Fruit fly (Drosophila melanogaster): ENCODE results near the gene Top1.
A peak's percentile ranks its signal among the peaks of the same experiment; 100 is the strongest.

Gene Top1

DNA sequence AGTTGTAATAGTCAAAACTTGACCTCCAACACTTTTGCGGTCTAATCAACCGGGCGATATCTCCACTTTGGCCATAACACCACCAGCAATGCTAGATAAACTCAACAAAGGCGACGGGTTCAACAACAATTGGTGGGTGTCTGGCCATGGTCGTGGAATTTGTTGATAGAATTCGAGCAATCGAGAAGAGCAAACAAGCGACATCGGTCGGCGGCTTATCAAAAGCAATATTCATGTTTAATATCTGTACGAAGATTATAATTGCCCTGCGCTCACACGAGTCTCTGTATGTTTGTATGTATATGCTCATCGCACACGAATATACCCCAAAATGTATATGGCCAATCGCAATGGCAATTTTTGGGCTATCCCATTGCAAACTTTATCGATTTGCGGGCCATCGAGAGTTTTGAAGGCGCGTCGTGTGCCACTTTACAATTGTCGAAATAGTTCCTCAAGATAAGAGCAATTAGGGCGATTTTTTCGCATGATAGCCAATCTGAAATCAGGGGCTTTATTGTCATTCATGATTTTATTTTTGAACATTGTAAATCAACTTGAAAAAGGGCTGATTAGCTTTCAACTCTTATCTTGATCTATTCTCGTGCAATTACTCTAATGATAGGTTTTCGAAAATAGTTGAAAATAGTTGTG lies 11.7 kb upstream of the Top1 start (continued):
- TF ChIP-seq CG2678 (tag; optimal IDR thresholded peaks at IDR 0.05) (peak; percentile 8), grn (GFP tag; optimal IDR thresholded peaks at IDR 0.05) (peak; percentile 55), CG34376 (GFP tag; optimal IDR thresholded peaks at IDR 0.05) (peak; percentile 43), Hmx (GFP tag; optimal IDR thresholded peaks at IDR 0.05) (no peak), CG30403 (GFP tag; optimal IDR thresholded peaks at IDR 0.05) (no peak), CG11695 (GFP tag; IDR thresholded peaks at IDR 0.05) (no peak), CG7928 (GFP tag; optimal IDR thresholded peaks at IDR 0.05) (no peak), sob (GFP tag; IDR thresholded peaks at IDR 0.05) (0 out of 2 replicates have a peak, but pooled peaks have one; percentile 20)

DNA sequence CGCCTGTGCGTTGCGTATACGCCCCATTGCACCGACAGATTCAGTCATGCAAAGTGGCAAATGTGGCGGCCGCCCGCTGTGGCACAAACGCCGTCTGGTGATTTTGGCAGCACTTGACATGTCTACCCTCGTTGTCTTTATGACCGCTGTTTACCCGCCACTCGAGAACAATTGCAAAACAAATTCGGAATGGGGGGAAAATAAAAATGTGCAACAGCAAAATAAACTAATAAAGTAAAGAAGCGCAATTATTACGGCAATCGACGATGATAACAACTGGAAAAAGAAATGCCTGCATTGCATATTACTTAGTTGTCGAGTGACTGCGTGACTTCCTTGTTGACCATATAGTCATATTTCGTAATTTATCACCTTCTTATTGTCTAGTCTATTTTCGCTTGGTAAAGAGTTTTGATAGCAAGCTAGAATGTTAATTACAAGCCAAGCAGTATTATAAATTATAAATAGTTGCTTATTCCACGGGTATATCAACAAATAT lies 10.8 kb upstream of the Top1 start:
- TF ChIP-seq Drgx (GFP tag; IDR thresholded peaks at IDR 0.05) (0 out of 2 replicates have a peak, but pooled peaks have one; percentile 19), CG32767 (GFP tag; IDR thresholded peaks at IDR 0.05) (no peak)

DNA sequence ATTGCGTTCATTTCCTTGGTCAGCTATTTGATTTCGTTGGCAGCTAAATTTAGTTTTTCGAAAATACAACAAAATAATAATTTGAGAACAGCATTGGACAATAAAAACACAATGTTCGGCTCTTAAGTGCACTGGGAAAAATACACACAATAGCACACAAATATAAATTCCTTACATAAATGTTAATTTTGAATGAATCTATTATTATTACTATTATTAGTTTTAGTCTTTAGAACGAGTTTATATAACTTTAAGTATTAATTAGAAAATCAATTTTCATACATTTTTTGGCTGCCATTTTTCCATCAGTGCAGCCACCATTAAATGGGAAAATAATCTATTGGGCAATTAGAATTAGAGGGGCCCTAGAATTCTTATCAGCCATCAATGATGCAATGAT lies 9.4 kb upstream of the Top1 start:
- TF ChIP-seq H15 (GFP tag; IDR thresholded peaks at IDR 0.05) (no peak), CG17361 (GFP tag; IDR thresholded peaks at IDR 0.05) (0 out of 3 replicates have a peak, but pooled peaks have one; percentile 30), CoRest (tag; optimal IDR thresholded peaks at IDR 0.05) (peak; percentile 24), CG17359 (tag; optimal IDR thresholded peaks at IDR 0.05) (peak; percentile 20), PHDP (tag; optimal IDR thresholded peaks at IDR 0.05) (peak; percentile 31), CG9932 (GFP tag; IDR thresholded peaks at IDR 0.05) (no peak), CG33213 (GFP tag; optimal IDR thresholded peaks at IDR 0.05) (no peak), Ada2b (GFP tag; IDR thresholded peaks at IDR 0.05) (peak; percentile 42; the same call in 1 of the 2 replicates), dm (GFP tag; optimal IDR thresholded peaks at IDR 0.05) (no peak), dysf (GFP tag; IDR thresholded peaks at IDR 0.05) (peak; percentile 42; the same call in 2 of the 3 replicates), Blimp-1 (GFP tag; optimal IDR thresholded peaks at IDR 0.05) (peak; percentile 24), slbo (GFP tag; IDR thresholded peaks at IDR 0.05) (peak; percentile 12; the same call in 1 of the 2 replicates), CG1024 (GFP tag; IDR thresholded peaks at IDR 0.05) (no peak), CG11504 (tag; optimal IDR thresholded peaks at IDR 0.05) (peak; percentile 52), grau (tag; optimal IDR thresholded peaks at IDR 0.05) (peak; percentile 39), CG18262 (tag; optimal IDR thresholded peaks at IDR 0.05) (peak; percentile 1), CG8388 (GFP tag; optimal IDR thresholded peaks at IDR 0.05) (peak; percentile 3), Abd-B (GFP tag; optimal IDR thresholded peaks at IDR 0.05) (peak; percentile 53), Ptx1 (GFP tag; IDR thresholded peaks at IDR 0.05) (peak; percentile 43; the same call in 1 of the 2 replicates), ewg (GFP tag; optimal IDR thresholded peaks at IDR 0.05) (no peak), dpn (GFP tag; optimal IDR thresholded peaks at IDR 0.05) (peak in 1 of 2 experiments; percentile 6), CG13424 (tag; optimal IDR thresholded peaks at IDR 0.05) (peak; percentile 36), phol (tag; optimal IDR thresholded peaks at IDR 0.05) (peak; percentile 6), Meics (GFP tag; optimal IDR thresholded peaks at IDR 0.05) (peak; percentile 16), Xbp1 (GFP tag; optimal IDR thresholded peaks at IDR 0.05) (peak; percentile 17), hkb (optimal IDR thresholded peaks at IDR 0.05) (no peak), hkb (GFP tag; IDR thresholded peaks at IDR 0.05) (peak; percentile 30; the same call in 1 of the 2 replicates), CG11695 (GFP tag; IDR thresholded peaks at IDR 0.05) (peak; percentile 46; the same call in 1 of the 3 replicates), CG7928 (GFP tag; optimal IDR thresholded peaks at IDR 0.05) (no peak), Aef1 (GFP tag; IDR thresholded peaks at IDR 0.05) (0 out of 3 replicates have a peak, but pooled peaks have one; percentile 18), Stat92E (GFP tag; optimal IDR thresholded peaks at IDR 0.05) (no peak), Gsc (GFP tag; IDR thresholded peaks at IDR 0.05) (no peak), nmo (GFP tag; optimal IDR thresholded peaks at IDR 0.05) (peak; percentile 2), CG2712 (tag; optimal IDR thresholded peaks at IDR 0.05) (peak; percentile 29), CG7839 (tag; optimal IDR thresholded peaks at IDR 0.05) (peak; percentile 40), dmrt99B (tag; optimal IDR thresholded peaks at IDR 0.05) (peak; percentile 53), Fer2 (tag; optimal IDR thresholded peaks at IDR 0.05) (no peak), CG2678 (tag; optimal IDR thresholded peaks at IDR 0.05) (peak; percentile 53)
